Worm (Caenorhabditis elegans): ENCODE measurements around the gene ZK185.2.

- TF ChIP-seq ces-1 (GFP tag; optimal IDR thresholded peaks at IDR 0.05), result no peak
- TF ChIP-seq nhr-28 (tag; optimal IDR thresholded peaks at IDR 0.05), result no peak
- TF ChIP-seq sptf-1 (tag; optimal IDR thresholded peaks at IDR 0.05), result no peak
- no peak for TF ChIP-seq lsy-2 (tag; optimal IDR thresholded peaks at IDR 0.05)
- TF ChIP-seq drap-1 (GFP tag; optimal IDR thresholded peaks at IDR 0.05), result no peak
- TF ChIP-seq unc-39 (tag; optimal IDR thresholded peaks at IDR 0.05), result no peak
- no peak for TF ChIP-seq hlh-1 (tag; optimal IDR thresholded peaks at IDR 0.05)
Observed at ce11 chrIV:4562599-4563116, 26.3 kb downstream of the ZK185.2 start, which contains the start of gene igeg-1.
